Worm (Caenorhabditis elegans) whole organism, L4 larva: ENCODE results near the gene ZK856.16.

ENCODE experiments used
- aha-1 ChIP-seq: fragments of 150-350 bp; peaks from one replicate; lab custom pipeline; 2014; ENCODE audit warnings: missing biosample characterization, missing genetic modification characterization
- ama-1 ChIP-seq: fragments of 150-350 bp; optimal IDR thresholded peaks from 2 replicates; lab custom pipeline; 2014; ENCODE audit warnings: inconsistent platforms, mixed read lengths
- ceh-20 ChIP-seq: fragments of 200-800 bp; sonication (Bioruptor generic); IDR thresholded peaks from 2 replicates; pipeline ENCODE4 v1.3.6; 2022; ENCODE audit warnings: missing genetic modification reagents, missing genetic modification characterization, missing compliant biosample characterization
- dve-1 ChIP-seq: sonication (generic microtip); optimal IDR thresholded peaks from 2 replicates; lab custom pipeline; 2017; ENCODE audit warnings: antibody characterized with exemption, mild to moderate bottlenecking, missing genetic modification characterization, missing compliant biosample characterization; ENCODE audit not compliant: insufficient read depth
- lin-15B ChIP-seq: fragments of 150-350 bp; sonication (generic microtip); optimal IDR thresholded peaks from 3 replicates; lab custom pipeline; 2014; ENCODE audit warnings: missing biosample characterization, missing genetic modification characterization
- nhr-10 ChIP-seq: fragments of 150-350 bp; optimal IDR thresholded peaks from 2 replicates; lab custom pipeline; 2014; ENCODE audit warnings: missing biosample characterization, missing genetic modification characterization
- nhr-77 ChIP-seq: fragments of 150-350 bp; optimal IDR thresholded peaks from 2 replicates; lab custom pipeline; 2014; ENCODE audit warnings: missing biosample characterization, missing genetic modification characterization
- skn-1 ChIP-seq: fragments of 150-350 bp; optimal IDR thresholded peaks from 2 replicates; lab custom pipeline; 2014; ENCODE audit warnings: missing biosample characterization, missing genetic modification characterization
- unc-39 ChIP-seq: sonication (generic microtip); optimal IDR thresholded peaks from 2 replicates; lab custom pipeline; 2017; ENCODE audit warnings: missing biosample characterization, missing genetic modification characterization
- unc-62 ChIP-seq, 3 experiments: fragments of 150-350 bp in 1 of 3; sonication (generic microtip); optimal IDR thresholded peaks in 2 of 3; peaks in 1 of 3; 1 replicate in 1 of 3; 2 replicates in 2 of 3; lab custom pipeline; 2014 to 2017; ENCODE audit warnings: missing biosample characterization in 3 of 3, missing genetic modification characterization in 3 of 3, missing genetic modification reagents in 3 of 3, missing genotype in 1 of 3
- zfp-3 ChIP-seq: fragments of 200-800 bp; sonication (Bioruptor generic); conservative IDR thresholded peaks from 2 replicates; pipeline ENCODE4 v1.3.6; 2022; ENCODE audit warnings: missing genetic modification reagents, missing genetic modification characterization, missing compliant biosample characterization
- ztf-7 ChIP-seq: fragments of 150-350 bp; optimal IDR thresholded peaks from 2 replicates; lab custom pipeline; 2014; ENCODE audit warnings: missing biosample characterization, missing genetic modification characterization

DNA sequence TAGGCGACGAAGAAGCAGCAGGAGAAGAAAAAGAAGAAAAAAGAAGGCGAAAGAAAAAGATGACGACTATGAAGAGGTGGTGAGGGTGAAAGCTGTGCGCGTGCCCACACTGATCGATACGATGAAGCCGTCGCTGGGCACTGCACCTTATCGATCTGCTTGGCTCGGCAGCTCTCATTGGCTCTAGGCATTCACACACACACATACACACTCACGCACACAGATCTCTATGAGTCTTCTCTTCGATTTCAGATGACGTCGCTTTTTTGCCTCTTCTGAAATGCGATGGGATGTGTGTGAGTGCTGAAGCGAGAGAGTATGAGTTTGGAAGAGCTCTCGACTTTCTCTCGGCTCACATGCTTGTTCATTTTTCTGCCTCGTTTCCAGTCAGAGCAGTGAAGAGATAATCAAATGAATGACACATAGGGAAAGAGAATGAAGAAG lies 30.7 kb downstream of the ZK856.16 start:
- TF ChIP-seq lin-15B (tag; lab: Kevin White, UChicago): no peak
- TF ChIP-seq nhr-10 (tag; lab: Kevin White, UChicago): no peak
- no peak for TF ChIP-seq ztf-7
- no peak for TF ChIP-seq unc-39 (tag; lab: Kevin White, UChicago)
- TF ChIP-seq ceh-20 (GFP tag; lab: Robert Waterston, UW): peak; percentile 58; the same call in 1 of the 2 replicates
- TF ChIP-seq zfp-3 (GFP tag; lab: Robert Waterston, UW): no peak
- TF ChIP-seq unc-62 (GFP tag; optimal IDR thresholded peaks at IDR 0.05 in 1 of 2; lab: Kevin White, UChicago): peak in 1 of 2 experiments; percentile 1
- TF ChIP-seq unc-62 (tag; optimal IDR thresholded peaks at IDR 0.05; lab: Kevin White, UChicago): peak; percentile 33
- no peak for TF ChIP-seq ama-1 (lab: Kevin White, UChicago)
- TF ChIP-seq dve-1: no peak
- peak; percentile 100 for TF ChIP-seq aha-1
- no peak for TF ChIP-seq nhr-77 (tag; lab: Kevin White, UChicago)
- no peak for TF ChIP-seq skn-1 (tag; lab: Kevin White, UChicago)
